Worm (Caenorhabditis elegans) whole organism, early embryonic: ENCODE measurements around the gene umps-1.

Source experiments
- B0310.2 ChIP-seq: sonication (generic microtip); optimal IDR thresholded peaks from 2 replicates; lab custom pipeline; 2016; ENCODE audit warnings: mild to moderate bottlenecking, missing genetic modification characterization, missing compliant biosample characterization
- F13C5.2 ChIP-seq: sonication (generic microtip); optimal IDR thresholded peaks from 2 replicates; lab custom pipeline; 2017; ENCODE audit warnings: mild to moderate bottlenecking, missing genetic modification characterization, inconsistent platforms, missing compliant biosample characterization
- aly-1 ChIP-seq: sonication (generic microtip); optimal IDR thresholded peaks from 2 replicates; lab custom pipeline; 2016; ENCODE audit warnings: missing genetic modification characterization, missing compliant biosample characterization
- ama-1 ChIP-seq: fragments of 150-350 bp; optimal IDR thresholded peaks from 2 replicates; lab custom pipeline; 2014
- ceh-13 ChIP-seq: fragments of 200-800 bp; sonication (Bioruptor generic); optimal IDR thresholded peaks from 2 replicates; lab custom pipeline; 2018; ENCODE audit warnings: mild to moderate bottlenecking, missing genetic modification characterization, missing compliant biosample characterization
- ceh-36 ChIP-seq: sonication (generic microtip); optimal IDR thresholded peaks from 2 replicates; lab custom pipeline; 2016; ENCODE audit warnings: missing genetic modification characterization, inconsistent platforms, missing compliant biosample characterization
- ets-7 ChIP-seq: sonication (generic microtip); optimal IDR thresholded peaks from 2 replicates; lab custom pipeline; 2016; ENCODE audit warnings: missing genotype, missing genetic modification characterization, missing compliant biosample characterization
- flt-1 ChIP-seq: fragments of 200-800 bp; sonication (Bioruptor generic); IDR thresholded peaks from 2 replicates; pipeline ENCODE4 v1.3.6; 2022; ENCODE audit warnings: missing genetic modification characterization, missing compliant biosample characterization
- hmbx-1 ChIP-seq: sonication (generic microtip); optimal IDR thresholded peaks from 2 replicates; lab custom pipeline; 2016; ENCODE audit warnings: mild to moderate bottlenecking, missing genetic modification characterization, missing compliant biosample characterization
- hmg-4 ChIP-seq: fragments of 200-800 bp; sonication (Bioruptor generic); optimal IDR thresholded peaks from 2 replicates; lab custom pipeline; 2018; ENCODE audit warnings: mild to moderate bottlenecking, missing genetic modification characterization, missing compliant biosample characterization
- hnd-1 ChIP-seq: sonication (generic microtip); optimal IDR thresholded peaks from 2 replicates; lab custom pipeline; 2016; ENCODE audit warnings: missing genetic modification characterization, missing compliant biosample characterization
- pes-1 ChIP-seq: fragments of 200-800 bp; sonication (Bioruptor generic); IDR thresholded peaks from 2 replicates; pipeline ENCODE4 v1.3.6; 2022; ENCODE audit warnings: missing genetic modification reagents, missing genetic modification characterization, missing compliant biosample characterization
- scrt-1 ChIP-seq: fragments of 200-800 bp; sonication (Bioruptor generic); IDR thresholded peaks from 2 replicates; pipeline ENCODE4 v1.3.6; 2022; ENCODE audit warnings: missing genetic modification characterization, missing compliant biosample characterization
- sea-1 ChIP-seq: fragments of 200-800 bp; sonication (Bioruptor generic); conservative IDR thresholded peaks from 2 replicates; pipeline ENCODE4 v1.3.6; 2022; ENCODE audit warnings: missing genetic modification characterization, missing compliant biosample characterization
- tbx-11 ChIP-seq: fragments of 200-800 bp; sonication (Bioruptor generic); IDR thresholded peaks from 2 replicates; pipeline ENCODE4 v1.3.6; 2022; ENCODE audit warnings: missing genetic modification characterization, missing compliant biosample characterization
- tbx-37 ChIP-seq: fragments of 200-800 bp; sonication (Bioruptor generic); conservative IDR thresholded peaks from 2 replicates; pipeline ENCODE4 v1.3.6; 2022; ENCODE audit warnings: missing genetic modification reagents, missing genetic modification characterization, missing compliant biosample characterization
- tra-4 ChIP-seq: sonication (generic microtip); optimal IDR thresholded peaks from 2 replicates; lab custom pipeline; 2017; ENCODE audit warnings: missing genetic modification characterization, missing compliant biosample characterization

umps-1 gene

DNA sequence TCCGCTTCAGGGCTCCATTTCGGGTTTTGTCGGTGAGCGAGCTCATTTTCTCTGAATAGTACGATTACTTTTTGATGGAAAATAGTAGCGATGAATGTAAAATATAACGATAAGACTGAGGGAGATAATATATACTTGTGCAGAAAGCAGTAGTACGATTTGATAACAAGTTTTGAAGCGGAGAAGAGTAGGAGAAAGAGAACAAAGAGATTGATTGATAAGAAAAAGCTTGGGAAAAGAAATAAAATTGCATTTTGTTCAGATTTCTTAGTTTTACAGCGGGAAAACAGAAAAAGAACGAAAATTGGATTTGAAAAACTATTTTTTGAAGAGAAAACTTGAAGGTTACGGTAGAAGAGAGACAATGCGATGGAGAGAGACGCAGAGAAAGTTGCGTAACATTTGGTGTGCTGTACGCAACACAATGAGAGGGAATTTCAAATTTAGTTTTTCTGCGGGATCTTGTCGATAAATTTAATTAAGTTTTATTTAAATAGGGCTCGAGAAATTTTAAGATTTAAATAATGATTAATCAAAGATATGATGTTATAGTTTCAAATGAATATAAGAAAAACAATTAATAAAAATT, at the start of gene umps-1:
Gene umps-1 (minus strand): TSS at position 51 of the 589 bp plus-strand sequence.
- TF ChIP-seq tra-4 (tag; lab: Kevin White, UChicago): no peak
- TF ChIP-seq pes-1: no peak
- TF ChIP-seq aly-1: no peak
- no peak for TF ChIP-seq hmg-4 (GFP tag; lab: Kevin White, UChicago)
- TF ChIP-seq ama-1 (lab: Kevin White, UChicago): no peak
- TF ChIP-seq tbx-11: no peak
- no peak for TF ChIP-seq ceh-36
- TF ChIP-seq hnd-1: no peak
- no peak for TF ChIP-seq flt-1 (GFP tag; lab: Robert Waterston, UW)
- TF ChIP-seq F13C5.2 (tag; lab: Kevin White, UChicago): no peak
- TF ChIP-seq ceh-13 (GFP tag; lab: Kevin White, UChicago): no peak
- no peak for TF ChIP-seq tbx-37 (GFP tag; lab: Robert Waterston, UW)
- no peak for TF ChIP-seq sea-1 (GFP tag; lab: Robert Waterston, UW)
- no peak for TF ChIP-seq ets-7 (tag; lab: Kevin White, UChicago)
- no peak for TF ChIP-seq B0310.2 (tag; lab: Kevin White, UChicago)

DNA sequence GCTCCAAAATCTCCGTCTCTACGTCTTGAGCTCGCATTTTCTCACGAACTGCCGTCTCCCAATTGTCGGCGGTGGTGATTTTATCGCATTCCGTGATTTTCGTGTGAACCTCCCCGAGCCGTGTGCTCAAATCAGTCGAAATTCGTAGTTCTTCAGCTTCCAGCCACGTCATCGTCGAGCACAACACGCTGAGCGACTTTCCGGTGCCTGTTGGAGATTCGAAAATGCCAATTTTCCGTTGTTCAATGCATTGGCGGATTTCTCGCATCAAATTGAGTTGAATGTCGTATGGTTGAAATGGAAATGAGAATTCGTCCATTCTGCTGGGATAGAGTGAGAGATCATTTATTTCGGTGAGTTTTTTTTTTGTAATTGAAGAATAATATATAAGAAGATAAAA, 47.5 kb upstream of the umps-1 start, which contains the start of the genes M03C11.3 and chl-1:
Gene M03C11.3 (plus strand): TSS at position 153 of the 400 bp plus-strand sequence.
Gene chl-1 (minus strand): TSS at position 323 of the 400 bp plus-strand sequence.
- TF ChIP-seq ets-7 (tag; lab: Kevin White, UChicago): no peak

DNA sequence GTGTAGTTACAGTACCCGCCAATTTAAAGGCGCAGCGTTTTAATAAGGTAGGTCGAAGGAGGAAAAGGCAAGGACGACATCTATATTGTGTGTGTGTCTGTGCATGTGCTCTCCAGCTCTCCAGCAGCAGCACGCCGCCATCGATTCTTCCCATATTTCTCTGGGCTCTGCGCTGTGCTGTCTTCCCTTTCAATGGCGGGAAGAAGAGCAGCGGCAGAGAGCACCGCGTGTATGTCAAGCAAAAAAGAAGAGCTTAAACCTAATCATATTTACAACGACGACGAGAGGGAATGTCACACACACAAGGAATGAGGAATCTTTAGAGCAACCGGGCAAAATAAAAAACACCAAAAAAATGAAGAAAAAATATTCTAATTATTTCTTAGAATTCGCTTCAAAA, 41.5 kb upstream of the umps-1 start:
- no peak for TF ChIP-seq hmbx-1
- TF ChIP-seq aly-1: no peak
- TF ChIP-seq flt-1 (GFP tag; lab: Robert Waterston, UW): no peak
- no peak for TF ChIP-seq hmg-4 (GFP tag; lab: Kevin White, UChicago)
- TF ChIP-seq sea-1 (GFP tag; lab: Robert Waterston, UW): no peak
- no peak for TF ChIP-seq tra-4 (tag; lab: Kevin White, UChicago)
- TF ChIP-seq ama-1 (lab: Kevin White, UChicago): no peak
- TF ChIP-seq B0310.2 (tag; lab: Kevin White, UChicago): no peak
- TF ChIP-seq ceh-36: no peak
- TF ChIP-seq tbx-11: no peak
- TF ChIP-seq ets-7 (tag; lab: Kevin White, UChicago): no peak
- no peak for TF ChIP-seq tbx-37 (GFP tag; lab: Robert Waterston, UW)
- no peak for TF ChIP-seq hnd-1
- TF ChIP-seq scrt-1 (GFP tag; lab: Robert Waterston, UW): no peak
- TF ChIP-seq pes-1: no peak
- no peak for TF ChIP-seq F13C5.2 (tag; lab: Kevin White, UChicago)
- no peak for TF ChIP-seq ceh-13 (GFP tag; lab: Kevin White, UChicago)

DNA sequence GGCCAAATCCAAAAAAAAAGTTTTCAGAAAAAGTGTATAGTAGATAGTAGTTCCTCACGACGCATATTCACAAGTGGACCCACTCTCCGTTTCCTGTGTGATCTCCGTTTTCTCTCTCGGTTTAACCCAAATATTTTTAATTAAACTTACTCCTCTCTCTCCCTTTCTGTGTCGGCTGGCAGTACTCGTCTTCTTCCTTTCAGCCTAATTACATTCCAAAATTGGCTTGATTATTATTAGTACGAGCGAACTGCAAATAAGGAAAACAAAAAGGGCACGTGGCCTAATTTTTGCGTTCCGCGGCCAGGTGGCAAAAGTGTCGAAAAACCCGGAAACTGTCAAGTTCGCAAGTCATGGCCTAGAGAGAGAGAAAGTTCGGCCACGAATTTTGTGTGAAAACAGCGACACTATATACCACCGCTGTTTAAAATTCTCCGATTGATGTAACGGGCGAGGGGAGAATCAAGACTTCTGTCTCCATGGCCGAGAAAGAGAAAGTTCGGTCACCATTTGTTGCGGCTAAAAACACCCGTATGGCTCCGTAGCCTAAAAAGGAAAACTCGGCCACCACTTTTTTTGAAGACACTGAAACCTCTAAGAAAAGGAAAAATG, 39.5 kb upstream of the umps-1 start:
- TF ChIP-seq tra-4 (tag; lab: Kevin White, UChicago) (no peak), aly-1 (no peak), ceh-13 (GFP tag; lab: Kevin White, UChicago) (no peak), F13C5.2 (tag; lab: Kevin White, UChicago) (no peak), sea-1 (GFP tag; lab: Robert Waterston, UW) (no peak), hmg-4 (GFP tag; lab: Kevin White, UChicago) (no peak), ets-7 (tag; lab: Kevin White, UChicago) (no peak), pes-1 (no peak), ama-1 (lab: Kevin White, UChicago) (no peak), hmbx-1 (no peak), scrt-1 (GFP tag; lab: Robert Waterston, UW) (no peak), tbx-11 (no peak)

DNA sequence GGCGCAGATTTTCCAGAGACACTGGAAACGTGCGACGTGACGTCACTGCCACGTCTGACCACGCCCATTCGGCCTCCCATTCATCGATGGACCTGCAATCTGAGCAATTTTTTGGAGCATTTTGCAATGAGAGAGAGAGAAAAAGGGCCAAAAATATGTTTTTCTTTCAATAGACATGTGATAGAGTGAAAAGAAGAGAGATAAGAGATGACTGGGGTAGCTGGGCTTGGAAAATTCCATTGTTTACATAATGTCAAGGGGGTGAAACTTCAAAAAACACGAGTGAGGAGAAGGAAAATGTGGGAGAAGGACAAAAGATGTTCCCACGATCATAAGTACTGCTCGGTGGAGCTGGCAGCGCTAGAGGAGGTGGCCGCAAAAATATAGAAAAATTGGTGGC, 38.5 kb upstream of the umps-1 start, which contains the start of gene M03C11.1:
Gene M03C11.1 (minus strand): TSS at position 101 of the 400 bp plus-strand sequence.
- TF ChIP-seq hmbx-1 (no peak), tbx-37 (GFP tag; lab: Robert Waterston, UW) (no peak), B0310.2 (tag; lab: Kevin White, UChicago) (no peak), hnd-1 (no peak), scrt-1 (GFP tag; lab: Robert Waterston, UW) (no peak), tra-4 (tag; lab: Kevin White, UChicago) (no peak), ama-1 (lab: Kevin White, UChicago) (no peak), flt-1 (GFP tag; lab: Robert Waterston, UW) (no peak), ceh-13 (GFP tag; lab: Kevin White, UChicago) (no peak), F13C5.2 (tag; lab: Kevin White, UChicago) (no peak), hmg-4 (GFP tag; lab: Kevin White, UChicago) (no peak), ets-7 (tag; lab: Kevin White, UChicago) (no peak), tbx-11 (no peak), sea-1 (GFP tag; lab: Robert Waterston, UW) (no peak), aly-1 (no peak), pes-1 (no peak), ceh-36 (no peak)

- TF ChIP-seq hmg-4 (GFP tag; lab: Kevin White, UChicago) (no peak), sea-1 (GFP tag; lab: Robert Waterston, UW) (no peak), tbx-11 (no peak), hmbx-1 (no peak), tbx-37 (GFP tag; lab: Robert Waterston, UW) (no peak), ets-7 (tag; lab: Kevin White, UChicago) (no peak), scrt-1 (GFP tag; lab: Robert Waterston, UW) (no peak), tra-4 (tag; lab: Kevin White, UChicago) (no peak), ceh-36 (no peak), B0310.2 (tag; lab: Kevin White, UChicago) (no peak), pes-1 (no peak), flt-1 (GFP tag; lab: Robert Waterston, UW) (no peak), hnd-1 (no peak), F13C5.2 (tag; lab: Kevin White, UChicago) (no peak), ceh-13 (GFP tag; lab: Kevin White, UChicago) (no peak), aly-1 (no peak), ama-1 (lab: Kevin White, UChicago) (no peak)
These were observed 34.2 kb upstream of the umps-1 start, which contains the start of gene M03C11.9 for ce11 chrIII:10391628-10392027. Gene M03C11.9, minus strand, starts transcription at chrIII:10391728.
